Worm (Caenorhabditis elegans) whole organism, late embryonic: ENCODE data around the gene F58E2.4.

Experiments
- C08G9.2 ChIP-seq: sonication (generic microtip); optimal IDR thresholded peaks from 2 replicates; lab custom pipeline; 2016; ENCODE audit warnings: mild to moderate bottlenecking, missing genetic modification characterization, moderate library complexity, missing compliant biosample characterization
- C38D4.7 ChIP-seq: fragments of 200-800 bp; sonication (Bioruptor generic); optimal IDR thresholded peaks from 2 replicates; lab custom pipeline; 2018; ENCODE audit warnings: mild to moderate bottlenecking, missing genetic modification characterization, moderate library complexity, missing compliant biosample characterization
- K09A11.1 ChIP-seq: sonication (generic microtip); optimal IDR thresholded peaks from 2 replicates; lab custom pipeline; 2017; ENCODE audit warnings: antibody characterized with exemption, mild to moderate bottlenecking, missing genetic modification characterization, missing compliant biosample characterization; ENCODE audit not compliant: insufficient read depth
- ahr-1 ChIP-seq: sonication (generic microtip); optimal IDR thresholded peaks from 2 replicates; lab custom pipeline; 2016; ENCODE audit warnings: missing genetic modification characterization, missing compliant biosample characterization
- ama-1 ChIP-seq: fragments of 150-350 bp; optimal IDR thresholded peaks from 2 replicates; lab custom pipeline; 2014
- ceh-22 ChIP-seq: sonication (generic microtip); optimal IDR thresholded peaks from 2 replicates; lab custom pipeline; 2017; ENCODE audit warnings: missing biosample characterization, missing genetic modification characterization
- ceh-30 ChIP-seq: fragments of 150-350 bp; optimal IDR thresholded peaks from 2 replicates; lab custom pipeline; 2014; ENCODE audit warnings: missing biosample characterization, missing genetic modification characterization
- ceh-31 ChIP-seq: sonication (generic microtip); optimal IDR thresholded peaks from 2 replicates; lab custom pipeline; 2016; ENCODE audit warnings: missing genetic modification characterization, missing compliant biosample characterization
- ceh-34 ChIP-seq: sonication (generic microtip); optimal IDR thresholded peaks from 2 replicates; lab custom pipeline; 2016; ENCODE audit warnings: mild to moderate bottlenecking, missing genetic modification characterization, missing compliant biosample characterization
- ceh-45 ChIP-seq: fragments of 200-800 bp; sonication (Bioruptor generic); IDR thresholded peaks from 2 replicates; pipeline ENCODE4 v1.3.6; 2022; ENCODE audit warnings: missing genetic modification reagents, missing genetic modification characterization, missing compliant biosample characterization
- che-1 ChIP-seq: sonication (generic microtip); optimal IDR thresholded peaks from 2 replicates; lab custom pipeline; 2016; ENCODE audit warnings: mild to moderate bottlenecking, missing genetic modification characterization, missing compliant biosample characterization
- eyg-1 ChIP-seq: sonication (generic microtip); optimal IDR thresholded peaks from 2 replicates; lab custom pipeline; 2016; ENCODE audit warnings: missing genotype, missing genetic modification characterization, missing compliant biosample characterization
- fax-1 ChIP-seq: sonication (generic microtip); optimal IDR thresholded peaks from 2 replicates; lab custom pipeline; 2016; ENCODE audit warnings: missing genotype, missing genetic modification characterization, missing compliant biosample characterization
- gmeb-2 ChIP-seq: sonication (generic microtip); optimal IDR thresholded peaks from 2 replicates; lab custom pipeline; 2016; ENCODE audit warnings: missing genetic modification characterization, inconsistent platforms, missing compliant biosample characterization
- hlh-13 ChIP-seq: fragments of 200-800 bp; sonication (Bioruptor generic); optimal IDR thresholded peaks from 2 replicates; lab custom pipeline; 2018; ENCODE audit warnings: mild to moderate bottlenecking, missing genetic modification characterization, missing compliant biosample characterization
- hlh-6 ChIP-seq: sonication (generic microtip); optimal IDR thresholded peaks from 2 replicates; lab custom pipeline; 2016; ENCODE audit warnings: missing genotype, missing genetic modification characterization, missing compliant biosample characterization
- hlh-8 ChIP-seq: sonication (generic microtip); optimal IDR thresholded peaks from 2 replicates; lab custom pipeline; 2016; ENCODE audit warnings: missing genotype, missing genetic modification characterization, missing compliant biosample characterization
- lin-11 ChIP-seq: fragments of 200-800 bp; sonication (Bioruptor generic); optimal IDR thresholded peaks from 2 replicates; lab custom pipeline; 2018; ENCODE audit warnings: mild to moderate bottlenecking, missing genetic modification characterization, missing compliant biosample characterization
- mec-3 ChIP-seq: sonication (generic microtip); optimal IDR thresholded peaks from 2 replicates; lab custom pipeline; 2016; ENCODE audit warnings: borderline replicate concordance, missing genetic modification characterization, missing compliant biosample characterization
- nhr-11 ChIP-seq: fragments of 150-350 bp; optimal IDR thresholded peaks from 2 replicates; lab custom pipeline; 2014; ENCODE audit warnings: missing biosample characterization, missing genetic modification characterization
- nhr-232 ChIP-seq: sonication (generic microtip); optimal IDR thresholded peaks from 2 replicates; lab custom pipeline; 2016; ENCODE audit warnings: missing genetic modification characterization, missing compliant biosample characterization
- odd-2 ChIP-seq: sonication (generic microtip); optimal IDR thresholded peaks from 2 replicates; lab custom pipeline; 2017; ENCODE audit warnings: antibody characterized with exemption, mild to moderate bottlenecking, missing genetic modification characterization, missing compliant biosample characterization
- pat-9 ChIP-seq: fragments of 200-800 bp; sonication (Bioruptor generic); optimal IDR thresholded peaks from 2 replicates; lab custom pipeline; 2018; ENCODE audit warnings: mild to moderate bottlenecking, missing genetic modification characterization, moderate library complexity, missing compliant biosample characterization
- pha-2 ChIP-seq: sonication (generic microtip); optimal IDR thresholded peaks from 2 replicates; lab custom pipeline; 2017; ENCODE audit warnings: mild to moderate bottlenecking, missing genetic modification characterization, missing compliant biosample characterization
- pha-4 ChIP-seq: fragments of 150-350 bp; optimal IDR thresholded peaks from 2 replicates; lab custom pipeline; 2018; ENCODE audit warnings: missing biosample characterization, missing genetic modification reagents, missing genetic modification characterization
- ref-2 ChIP-seq: sonication (generic microtip); optimal IDR thresholded peaks from 2 replicates; lab custom pipeline; 2016; ENCODE audit warnings: missing genetic modification characterization, missing compliant biosample characterization
- sdc-2 ChIP-seq: sonication (generic microtip); optimal IDR thresholded peaks from 2 replicates; lab custom pipeline; 2016; ENCODE audit warnings: missing genotype, missing genetic modification characterization, missing compliant biosample characterization
- sox-2 ChIP-seq: fragments of 200-800 bp; sonication (Bioruptor generic); IDR thresholded peaks from 2 replicates; pipeline ENCODE4 v1.3.6; 2022; ENCODE audit warnings: missing genetic modification reagents, missing genetic modification characterization, missing compliant biosample characterization
- ttx-3 ChIP-seq: sonication (generic microtip); optimal IDR thresholded peaks from 2 replicates; lab custom pipeline; 2016; ENCODE audit warnings: missing genetic modification reagents, missing genetic modification characterization, missing compliant biosample characterization
- unc-42 ChIP-seq: sonication (generic microtip); optimal IDR thresholded peaks from 2 replicates; lab custom pipeline; 2016; ENCODE audit warnings: missing genotype, missing genetic modification characterization, missing compliant biosample characterization
- unc-55 ChIP-seq: sonication (generic microtip); optimal IDR thresholded peaks from 2 replicates; lab custom pipeline; 2017; ENCODE audit warnings: missing biosample characterization, missing genetic modification reagents, missing genetic modification characterization
- unc-86 ChIP-seq: sonication (generic microtip); optimal IDR thresholded peaks from 2 replicates; lab custom pipeline; 2016; ENCODE audit warnings: missing genetic modification characterization, missing compliant biosample characterization
- zip-5 ChIP-seq: sonication (generic microtip); optimal IDR thresholded peaks from 2 replicates; lab custom pipeline; 2016; ENCODE audit warnings: missing genetic modification characterization, missing compliant biosample characterization
- ztf-16 ChIP-seq: sonication (generic microtip); optimal IDR thresholded peaks from 2 replicates; lab custom pipeline; 2017; ENCODE audit warnings: missing genetic modification characterization, missing compliant biosample characterization

The F58E2.4 gene

DNA sequence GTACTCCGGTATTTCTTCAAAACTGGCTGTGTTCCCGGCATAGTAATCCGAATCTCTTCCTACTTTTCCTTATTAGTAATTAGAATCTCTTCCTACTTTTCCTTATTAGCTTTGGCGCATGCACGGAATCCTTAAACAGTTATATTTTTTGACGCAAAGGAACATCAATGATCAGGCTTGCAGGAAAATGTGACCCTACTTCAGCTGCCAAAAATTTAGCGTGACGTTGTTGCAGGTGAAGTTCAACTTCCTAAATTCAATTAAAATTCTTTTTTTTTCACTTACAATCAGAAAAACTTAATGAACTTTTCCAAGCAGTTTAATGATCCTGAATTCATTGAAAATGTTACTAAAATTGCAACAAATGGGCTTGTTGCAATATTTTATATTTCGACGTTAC is 30.1 kb downstream of the F58E2.4 start, which contains the start of gene srz-79:
srz-79 (plus strand) TSS at position 301 of the 400 bp plus-strand sequence.
- no peak for TF ChIP-seq che-1 (tag; lab: Kevin White, UChicago)

DNA sequence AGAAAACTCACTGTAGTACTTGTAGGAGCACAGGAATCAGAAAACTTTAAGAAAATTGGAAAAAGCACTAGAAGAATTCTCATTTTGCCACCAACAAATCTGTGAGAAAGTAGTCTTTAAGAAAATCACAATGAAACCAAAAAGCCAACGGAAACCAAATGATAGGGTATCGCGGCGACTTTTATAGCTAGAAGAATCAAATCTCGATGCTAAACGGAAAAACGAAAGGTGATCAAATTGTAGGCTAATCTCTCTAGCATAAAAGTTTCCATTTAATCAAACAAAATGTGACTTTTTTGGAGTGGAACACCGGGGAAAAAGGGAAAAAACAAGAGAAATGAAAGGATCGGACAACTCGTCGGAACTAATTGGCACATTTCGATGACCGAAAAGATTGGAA is 33.2 kb downstream of the F58E2.4 start, which contains the start of gene C09G12.17:
C09G12.17 (minus strand) TSS at position 101 of the 400 bp plus-strand sequence.
- TF ChIP-seq fax-1 = no peak
- TF ChIP-seq zip-5 (tag; lab: Kevin White, UChicago) = no peak
- no peak for TF ChIP-seq sox-2
- TF ChIP-seq pat-9 (tag; lab: Kevin White, UChicago) = no peak
- TF ChIP-seq unc-42 (tag; lab: Kevin White, UChicago) = no peak
- no peak for TF ChIP-seq unc-86 (tag; lab: Kevin White, UChicago)
- TF ChIP-seq unc-55 (GFP tag; lab: Kevin White, UChicago) = no peak
- TF ChIP-seq gmeb-2 = no peak
- TF ChIP-seq eyg-1 (tag; lab: Kevin White, UChicago) = no peak
- no peak for TF ChIP-seq hlh-13 (GFP tag; lab: Kevin White, UChicago)
- TF ChIP-seq K09A11.1 (tag; lab: Kevin White, UChicago) = no peak
- no peak for TF ChIP-seq mec-3 (tag; lab: Kevin White, UChicago)
- TF ChIP-seq ceh-30 (tag; lab: Kevin White, UChicago) = no peak
- no peak for TF ChIP-seq hlh-6 (tag; lab: Kevin White, UChicago)
- TF ChIP-seq ceh-31 (tag; lab: Kevin White, UChicago) = no peak
- no peak for TF ChIP-seq ceh-45 (GFP tag; lab: Robert Waterston, UW)
- no peak for TF ChIP-seq ahr-1 (tag; lab: Kevin White, UChicago)

DNA sequence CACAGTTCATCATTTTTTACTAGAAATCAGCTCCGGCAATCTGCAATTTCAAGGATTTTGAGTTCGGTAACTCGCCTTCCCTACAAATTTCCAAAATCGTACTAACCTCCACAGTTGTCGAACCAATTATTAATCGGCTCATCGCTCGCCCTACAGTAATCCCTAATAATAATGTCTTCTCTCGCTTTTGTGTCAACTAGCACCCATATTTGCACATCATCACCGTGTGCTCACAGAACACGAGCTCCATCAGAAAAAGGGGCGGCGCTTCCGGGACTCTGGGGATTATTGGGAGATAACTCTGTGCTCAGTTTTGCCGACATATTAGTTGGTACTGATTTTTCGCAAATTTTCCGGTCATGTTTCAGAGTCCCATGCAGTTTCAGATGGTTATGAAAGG is 34.7 kb downstream of the F58E2.4 start, which contains the start of gene ceh-53:
ceh-53 (plus strand) TSS at position 301 of the 400 bp plus-strand sequence.
- TF ChIP-seq C38D4.7 (GFP tag; lab: Kevin White, UChicago) (no peak), odd-2 (tag; lab: Kevin White, UChicago) (no peak), nhr-11 (no peak), fax-1 (no peak), sdc-2 (no peak), ztf-16 (no peak), C08G9.2 (tag; lab: Kevin White, UChicago) (no peak), ceh-30 (tag; lab: Kevin White, UChicago) (no peak), ttx-3 (no peak), gmeb-2 (no peak), ref-2 (tag; lab: Kevin White, UChicago) (no peak), hlh-8 (tag; lab: Kevin White, UChicago) (no peak), nhr-232 (tag; lab: Kevin White, UChicago) (no peak), pha-2 (tag; lab: Kevin White, UChicago) (no peak)

DNA sequence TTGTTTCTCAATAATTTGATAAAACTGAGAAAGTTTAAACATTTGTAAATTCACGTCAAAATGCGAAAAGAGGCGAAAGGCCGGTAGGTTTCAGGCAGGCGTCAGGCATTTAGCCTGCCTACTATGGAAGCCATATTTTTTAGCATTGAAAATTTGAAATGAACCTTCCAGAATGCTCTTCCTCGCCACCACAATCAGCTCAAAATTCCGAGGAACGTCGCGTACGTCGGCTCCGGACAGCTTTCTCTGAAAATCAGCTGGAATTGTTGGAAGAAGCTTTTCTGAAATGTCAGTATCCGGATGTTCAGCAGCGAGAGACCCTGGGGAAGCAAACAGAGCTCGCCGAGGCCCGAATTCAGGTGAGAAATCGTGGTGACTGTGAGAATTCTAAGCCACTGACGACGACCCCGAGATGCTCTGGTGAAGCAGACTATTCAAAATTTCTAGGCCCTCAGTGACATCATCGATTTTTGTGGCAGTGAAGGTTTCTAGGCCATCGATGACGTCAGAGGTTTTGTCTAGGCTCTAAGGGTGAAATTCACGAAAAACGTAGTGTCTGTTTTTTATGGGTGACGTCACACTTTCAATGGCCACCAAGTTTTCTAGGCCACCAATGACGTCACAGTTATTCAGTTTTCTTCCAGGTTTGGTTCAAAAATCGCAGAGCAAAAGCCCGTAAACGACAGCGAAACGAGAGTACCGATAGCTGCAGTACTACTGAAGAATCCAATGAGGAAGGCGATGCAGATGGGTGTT is 39.0 kb downstream of the F58E2.4 start:
- TF ChIP-seq nhr-11 = no peak
- no peak for TF ChIP-seq ceh-34
- no peak for TF ChIP-seq gmeb-2
- no peak for TF ChIP-seq ama-1

ce11 chrIV:3504144-3504543 is 41.0 kb downstream of the F58E2.4 start, which contains the start of gene srz-83:
Gene srz-83 (plus strand): TSS chrIV:3504444.
- no peak for TF ChIP-seq nhr-11
- TF ChIP-seq nhr-232 (tag; lab: Kevin White, UChicago) = no peak
- TF ChIP-seq lin-11 (tag; lab: Kevin White, UChicago) = no peak
- no peak for TF ChIP-seq pha-4 (tag; lab: Kevin White, UChicago)
- TF ChIP-seq ceh-45 (GFP tag; lab: Robert Waterston, UW) = no peak
- no peak for TF ChIP-seq zip-5 (tag; lab: Kevin White, UChicago)
- TF ChIP-seq ceh-22 (tag; lab: Kevin White, UChicago) = no peak
- no peak for TF ChIP-seq unc-42 (tag; lab: Kevin White, UChicago)
